Worm (Caenorhabditis elegans): ENCODE results near the gene abt-1.
A peak's percentile ranks its signal among the peaks of the same experiment; 100 is the strongest.

The abt-1 gene

DNA sequence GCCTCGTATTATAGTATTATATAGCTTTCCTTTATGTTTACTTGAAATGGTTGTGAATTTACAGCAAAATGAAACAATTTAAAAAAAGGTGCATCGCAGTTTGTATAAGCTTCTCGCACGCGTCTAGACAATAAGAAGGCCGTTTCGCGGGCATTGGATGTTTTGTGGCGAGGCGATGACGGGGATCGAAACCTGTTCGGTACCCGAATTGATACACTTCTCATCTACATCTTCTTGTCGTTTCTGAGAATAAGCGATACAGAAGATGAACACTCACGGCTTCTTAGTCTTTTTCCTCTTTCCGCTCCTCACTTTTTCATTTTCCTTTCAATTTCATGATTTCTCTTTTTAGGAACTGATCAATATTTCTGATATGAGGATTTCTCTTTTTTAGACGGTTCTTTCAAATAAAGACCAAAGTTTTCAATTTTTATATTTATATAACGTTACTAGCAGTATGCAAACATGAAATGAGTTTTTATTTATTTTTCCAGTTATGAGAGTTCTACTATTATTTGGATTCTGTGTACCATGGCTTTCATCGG is 31.0 kb upstream of the abt-1 start, which contains the start of gene F01G10.10 (continued):
- TF ChIP-seq unc-39 (tag; optimal IDR thresholded peaks at IDR 0.05) (no peak), unc-130 (GFP tag; optimal IDR thresholded peaks at IDR 0.05) (no peak), lim-7 (GFP tag; IDR thresholded peaks at IDR 0.05) (peak; percentile 57; the same call in 1 of the 2 replicates), zfp-2 (tag; optimal IDR thresholded peaks at IDR 0.05) (no peak), mdt-29 (GFP tag; IDR thresholded peaks at IDR 0.05) (no peak), mdl-1 (tag; optimal IDR thresholded peaks at IDR 0.05) (peak in 1 of 2 experiments; percentile 16), lir-3 (tag; optimal IDR thresholded peaks at IDR 0.05) (no peak), dmd-6 (GFP tag; IDR thresholded peaks at IDR 0.05) (no peak), zip-11 (GFP tag; IDR thresholded peaks at IDR 0.05) (no peak), ceh-20 (GFP tag; IDR thresholded peaks at IDR 0.05) (no peak), madf-5 (GFP tag; IDR thresholded peaks at IDR 0.05) (no peak), pqm-1 (tag; optimal IDR thresholded peaks at IDR 0.05) (no peak), ztf-11 (tag; optimal IDR thresholded peaks at IDR 0.05) (no peak), hlh-11 (tag; optimal IDR thresholded peaks at IDR 0.05) (peak; percentile 9), madf-9 (GFP tag; conservative IDR thresholded peaks at IDR 0.05) (no peak), mxl-2 (GFP tag; conservative IDR thresholded peaks at IDR 0.05) (no peak), Y105C5A.15 (GFP tag; IDR thresholded peaks at IDR 0.05) (no peak), unc-62 (GFP tag; optimal IDR thresholded peaks at IDR 0.05 in 1 of 2) (no peak), unc-62 (tag; optimal IDR thresholded peaks at IDR 0.05) (no peak), skn-1 (tag; optimal IDR thresholded peaks at IDR 0.05) (no peak), mxl-3 (GFP tag; optimal IDR thresholded peaks at IDR 0.05) (peak; percentile 2), dve-1 (tag; optimal IDR thresholded peaks at IDR 0.05; ENCODE audit: insufficient read depth) (peak; percentile 6), nhr-10 (tag; optimal IDR thresholded peaks at IDR 0.05) (no peak), spr-1 (tag; optimal IDR thresholded peaks at IDR 0.05) (peak; percentile 5), zag-1 (tag; optimal IDR thresholded peaks at IDR 0.05) (no peak), F44E2.7 (GFP tag; IDR thresholded peaks at IDR 0.05) (no peak), egl-43 (GFP tag; IDR thresholded peaks at IDR 0.05) (peak; percentile 42; the same call in 1 of the 2 replicates), egl-27 (tag; optimal IDR thresholded peaks at IDR 0.05) (no peak), T26A8.4 (GFP tag; IDR thresholded peaks at IDR 0.05) (peak; percentile 36; the same call in 1 of the 2 replicates), rbr-2 (tag; optimal IDR thresholded peaks at IDR 0.05) (no peak), attf-4 (tag; optimal IDR thresholded peaks at IDR 0.05) (no peak), dmd-8 (GFP tag; IDR thresholded peaks at IDR 0.05) (0 out of 2 replicates have a peak, but pooled peaks have one; percentile 4), lin-1 (GFP tag; IDR thresholded peaks at IDR 0.05) (no peak), snpc-1.2 (GFP tag; IDR thresholded peaks at IDR 0.05) (no peak), T20F7.1 (GFP tag; optimal IDR thresholded peaks at IDR 0.05) (peak; percentile 40), nhr-28 (tag; optimal IDR thresholded peaks at IDR 0.05) (peak; percentile 13), set-16 (GFP tag; IDR thresholded peaks at IDR 0.05) (no peak), fos-1 (tag; optimal IDR thresholded peaks at IDR 0.05) (no peak), aha-1 (tag) (peak; percentile 2), snpc-4 (tag; optimal IDR thresholded peaks at IDR 0.05) (no peak), Y5F2A.4 (GFP tag; optimal IDR thresholded peaks at IDR 0.05) (no peak), F49E8.2 (tag; optimal IDR thresholded peaks at IDR 0.05; ENCODE audit: borderline replicate concordance) (no peak), vab-7 (GFP tag; IDR thresholded peaks at IDR 0.05) (no peak), daf-8 (GFP tag; IDR thresholded peaks at IDR 0.05) (no peak), daf-12 (tag; optimal IDR thresholded peaks at IDR 0.05) (no peak), ceh-82 (tag; optimal IDR thresholded peaks at IDR 0.05) (no peak), cey-2 (tag; optimal IDR thresholded peaks at IDR 0.05; ENCODE audit: borderline replicate concordance, insufficient read depth) (no peak), nhr-111 (GFP tag; optimal IDR thresholded peaks at IDR 0.05) (peak; percentile 13), mep-1 (tag; optimal IDR thresholded peaks at IDR 0.05) (peak; percentile 40), D1046.2 (GFP tag; IDR thresholded peaks at IDR 0.05) (no peak), F37D6.2 (tag; optimal IDR thresholded peaks at IDR 0.05) (no peak), ceh-62 (tag; optimal IDR thresholded peaks at IDR 0.05) (no peak), lin-13 (GFP tag; optimal IDR thresholded peaks at IDR 0.05) (no peak)
